Fruit fly (Drosophila melanogaster): ENCODE measurements around the gene Prtl99C.

DNA sequence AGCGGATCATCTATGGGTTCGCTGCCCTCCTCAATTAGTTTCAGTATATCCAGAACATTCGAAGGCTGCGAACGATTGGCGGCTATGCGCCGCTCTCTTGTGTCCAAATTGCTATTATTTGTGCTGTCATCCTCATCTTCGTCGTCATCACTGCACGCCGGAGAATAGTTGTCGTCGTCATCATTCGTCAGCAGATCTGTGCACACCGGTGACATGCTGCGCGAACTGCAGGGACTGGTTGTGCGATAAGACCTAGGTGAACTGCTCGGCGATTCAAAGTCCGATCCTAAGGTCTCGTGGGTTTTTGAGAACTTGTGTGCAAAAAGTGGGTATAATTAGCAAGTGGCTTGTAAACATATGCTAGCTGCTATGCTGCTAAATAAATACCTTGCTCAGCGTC, 38.6 kb upstream of the Prtl99C start:
- TF ChIP-seq Myc (optimal IDR thresholded peaks at IDR 0.05) (no peak), Sin3A (optimal IDR thresholded peaks at IDR 0.05) (no peak), psq (optimal IDR thresholded peaks at IDR 0.05) (no peak), h (optimal IDR thresholded peaks at IDR 0.05) (no peak), insv (optimal IDR thresholded peaks at IDR 0.05) (no peak)

Measured in Kc167 (cell line).